Fruit fly (Drosophila melanogaster): Measurements from ENCODE around the gene Pex5.

- TF ChIP-seq gl (tag; optimal IDR thresholded peaks at IDR 0.05) (no peak), Pif1B (GFP tag; optimal IDR thresholded peaks at IDR 0.05) (no peak), Ets98B (GFP tag; IDR thresholded peaks at IDR 0.05) (no peak), CG8159 (tag; optimal IDR thresholded peaks at IDR 0.05) (no peak), CG9948 (tag; optimal IDR thresholded peaks at IDR 0.05) (no peak), CG4496 (GFP tag; IDR thresholded peaks at IDR 0.05) (no peak), CG34367 (tag; optimal IDR thresholded peaks at IDR 0.05) (no peak), Snoo (tag; optimal IDR thresholded peaks at IDR 0.05) (no peak), rn (GFP tag; IDR thresholded peaks at IDR 0.05) (no peak), CG14655 (GFP tag; optimal IDR thresholded peaks at IDR 0.05) (no peak)
Observed at dm6 chrX:1856605-1857004, 12.3 kb downstream of the Pex5 start.
